Worm (Caenorhabditis elegans) whole organism, L4/young adult: ENCODE data around the gene msh-5.

Source experiments
- W03F9.2 ChIP-seq: fragments of 150-350 bp; optimal IDR thresholded peaks from 2 replicates; lab custom pipeline; 2014; ENCODE audit warnings: missing biosample characterization, missing genetic modification characterization
- dao-5 ChIP-seq: sonication (generic microtip); optimal IDR thresholded peaks from 2 replicates; lab custom pipeline; 2016; ENCODE audit warnings: missing genotype, missing genetic modification characterization, moderate library complexity, missing compliant biosample characterization

ce11 chrIV:13165181-13165580, 10.1 kb downstream of the msh-5 start, which contains the start of gene scl-14:
- TF ChIP-seq W03F9.2 (tag; lab: Kevin White, UChicago) (no peak), dao-5 (tag; lab: Kevin White, UChicago) (no peak)
